Fruit fly (Drosophila melanogaster): ENCODE results near the gene CG33722.

Gene CG33722

dm6 chr3R:8240302-8240682 is 3.6 kb upstream of the CG33722 start, which contains the start of gene Ada2b (continued):
- TF ChIP-seq pros (GFP tag; optimal IDR thresholded peaks at IDR 0.05) (no peak), CG4820 (GFP tag; optimal IDR thresholded peaks at IDR 0.05) (no peak), CG10267 (tag; optimal IDR thresholded peaks at IDR 0.05) (no peak), fu2 (GFP tag; optimal IDR thresholded peaks at IDR 0.05) (no peak), Side (GFP tag; optimal IDR thresholded peaks at IDR 0.05) (no peak), Mrtf (GFP tag; IDR thresholded peaks at IDR 0.05) (no peak), sr (GFP tag; IDR thresholded peaks at IDR 0.05) (no peak), cg (GFP tag; optimal IDR thresholded peaks at IDR 0.05) (peak; percentile 86), chif (GFP tag; optimal IDR thresholded peaks at IDR 0.05) (no peak), CG6791 (GFP tag; IDR thresholded peaks at IDR 0.05; ENCODE audit: partially characterized antibody) (peak; percentile 34; the same call in 1 of the 3 replicates), ERR (GFP tag; optimal IDR thresholded peaks at IDR 0.05) (no peak), CG15479 (GFP tag; optimal IDR thresholded peaks at IDR 0.05) (peak; percentile 40), CG6689 (GFP tag; IDR thresholded peaks at IDR 0.05) (no peak), Trl (optimal IDR thresholded peaks at IDR 0.05) (no peak), Trl (GFP tag; optimal IDR thresholded peaks at IDR 0.05) (no peak), tio (GFP tag; optimal IDR thresholded peaks at IDR 0.05) (no peak), CG8089 (GFP tag; optimal IDR thresholded peaks at IDR 0.05) (no peak), pb (GFP tag; optimal IDR thresholded peaks at IDR 0.05) (no peak), abd-A (tag; optimal IDR thresholded peaks at IDR 0.05) (no peak), da (GFP tag; optimal IDR thresholded peaks at IDR 0.05) (no peak), CG17328 (GFP tag; IDR thresholded peaks at IDR 0.05) (no peak), CG33557 (GFP tag; optimal IDR thresholded peaks at IDR 0.05) (no peak), toy (GFP tag; IDR thresholded peaks at IDR 0.05) (no peak), Usf (GFP tag; optimal IDR thresholded peaks at IDR 0.05) (no peak), aop (GFP tag; IDR thresholded peaks at IDR 0.05) (no peak), oc (tag; optimal IDR thresholded peaks at IDR 0.05) (no peak), row (GFP tag; IDR thresholded peaks at IDR 0.05) (peak; percentile 64), CG18011 (GFP tag; optimal IDR thresholded peaks at IDR 0.05) (no peak), shn (GFP tag; optimal IDR thresholded peaks at IDR 0.05) (no peak), CG12744 (GFP tag; optimal IDR thresholded peaks at IDR 0.05) (no peak), CG7839 (tag; optimal IDR thresholded peaks at IDR 0.05) (no peak), ac (GFP tag; optimal IDR thresholded peaks at IDR 0.05) (no peak), eyg (GFP tag; optimal IDR thresholded peaks at IDR 0.05) (no peak), CG34224 (GFP tag; IDR thresholded peaks at IDR 0.05; ENCODE audit: partially characterized antibody) (no peak), CG4404 (GFP tag; IDR thresholded peaks at IDR 0.05) (no peak), CG2875 (GFP tag; optimal IDR thresholded peaks at IDR 0.05) (no peak), tap (tag; optimal IDR thresholded peaks at IDR 0.05) (no peak), Dbx (GFP tag; IDR thresholded peaks at IDR 0.05) (no peak), CG3838 (GFP tag; optimal IDR thresholded peaks at IDR 0.05) (no peak), unpg (GFP tag; optimal IDR thresholded peaks at IDR 0.05) (no peak), CG2120 (GFP tag; optimal IDR thresholded peaks at IDR 0.05) (no peak), tin (GFP tag; optimal IDR thresholded peaks at IDR 0.05) (no peak), al (GFP tag; IDR thresholded peaks at IDR 0.05) (no peak), Optix (GFP tag; IDR thresholded peaks at IDR 0.05) (no peak), Rx (GFP tag; IDR thresholded peaks at IDR 0.05) (no peak), zf30C (GFP tag; optimal IDR thresholded peaks at IDR 0.05) (no peak), Bteb2 (GFP tag; optimal IDR thresholded peaks at IDR 0.05) (no peak), CG3407 (GFP tag; optimal IDR thresholded peaks at IDR 0.05) (no peak), ham (GFP tag; IDR thresholded peaks at IDR 0.05) (no peak), CG18764 (GFP tag; optimal IDR thresholded peaks at IDR 0.05) (no peak), CG9797 (GFP tag; optimal IDR thresholded peaks at IDR 0.05) (peak; percentile 86), sens (GFP tag) (no peak), CG31441 (GFP tag; IDR thresholded peaks at IDR 0.05) (0 out of 2 replicates have a peak, but pooled peaks have one; percentile 4)
